Worm (Caenorhabditis elegans) whole organism, L3 larva: ENCODE results near the gene dim-1.

ENCODE experiments used
- R02D3.7 ChIP-seq: fragments of 150-350 bp; optimal IDR thresholded peaks from 2 replicates; lab custom pipeline; 2014; ENCODE audit warnings: missing biosample characterization, missing genetic modification characterization
- ZK546.5 ChIP-seq: sonication (generic microtip); optimal IDR thresholded peaks from 2 replicates; lab custom pipeline; 2017; ENCODE audit warnings: missing biosample characterization, missing genetic modification characterization
- aly-2 ChIP-seq: fragments of 150-350 bp; optimal IDR thresholded peaks from 2 replicates; lab custom pipeline; 2014; ENCODE audit warnings: missing biosample characterization, missing genetic modification characterization
- ama-1 ChIP-seq: fragments of 150-350 bp; optimal IDR thresholded peaks from 2 replicates; lab custom pipeline; 2018
- ceh-16 ChIP-seq: sonication (generic microtip); optimal IDR thresholded peaks from 2 replicates; lab custom pipeline; 2017; ENCODE audit warnings: missing biosample characterization, missing genetic modification characterization
- ceh-28 ChIP-seq: fragments of 150-350 bp; optimal IDR thresholded peaks from 2 replicates; lab custom pipeline; 2014; ENCODE audit warnings: missing biosample characterization, missing genetic modification reagents, missing genetic modification characterization
- ceh-82 ChIP-seq: fragments of 150-350 bp; optimal IDR thresholded peaks from 2 replicates; lab custom pipeline; 2014; ENCODE audit warnings: missing biosample characterization, missing genetic modification characterization
- ceh-9 ChIP-seq: sonication (generic microtip); optimal IDR thresholded peaks from 2 replicates; lab custom pipeline; 2018; ENCODE audit warnings: missing biosample characterization, missing genetic modification characterization
- daf-12 ChIP-seq: fragments of 150-350 bp; optimal IDR thresholded peaks from 2 replicates; lab custom pipeline; 2014; ENCODE audit warnings: missing biosample characterization, missing genetic modification reagents, missing genetic modification characterization
- egl-27 ChIP-seq: sonication (generic microtip); optimal IDR thresholded peaks from 4 replicates; lab custom pipeline; 2017; ENCODE audit warnings: missing biosample characterization, missing genetic modification reagents, missing genetic modification characterization
- egl-5 ChIP-seq: fragments of 150-350 bp; optimal IDR thresholded peaks from 2 replicates; lab custom pipeline; 2017; ENCODE audit warnings: missing biosample characterization, missing genetic modification reagents, missing genetic modification characterization, inconsistent platforms
- elt-1 ChIP-seq: fragments of 150-350 bp; optimal IDR thresholded peaks from 2 replicates; lab custom pipeline; 2014; ENCODE audit warnings: missing biosample characterization, missing genetic modification characterization
- elt-2 ChIP-seq: sonication (generic microtip); optimal IDR thresholded peaks from 2 replicates; lab custom pipeline; 2016; ENCODE audit warnings: missing genetic modification reagents, mild to moderate bottlenecking, missing genetic modification characterization, missing compliant biosample characterization
- elt-3 ChIP-seq, 3 experiments: fragments of 150-350 bp in 1 of 3; sonication (generic microtip) in 2 of 3; optimal IDR thresholded peaks; 2 replicates in 2 of 3; 4 replicates in 1 of 3; lab custom pipeline; 2014 to 2017; ENCODE audit warnings: missing biosample characterization in 3 of 3, missing genetic modification characterization in 3 of 3
- eor-1 ChIP-seq, 2 experiments: fragments of 150-350 bp; optimal IDR thresholded peaks; 2 replicates each; lab custom pipeline; 2014 to 2018; ENCODE audit warnings: missing biosample characterization in 2 of 2, missing genetic modification characterization in 2 of 2
- fkh-10 ChIP-seq: sonication (generic microtip); optimal IDR thresholded peaks from 2 replicates; lab custom pipeline; 2017; ENCODE audit warnings: missing biosample characterization, missing genetic modification reagents, missing genetic modification characterization
- fkh-2 ChIP-seq: fragments of 150-350 bp; optimal IDR thresholded peaks from 2 replicates; lab custom pipeline; 2014; ENCODE audit warnings: missing biosample characterization, missing genetic modification reagents, missing genetic modification characterization
- fos-1 ChIP-seq: fragments of 150-350 bp; optimal IDR thresholded peaks from 2 replicates; lab custom pipeline; 2014; ENCODE audit warnings: missing biosample characterization, missing genetic modification characterization
- hmg-11 ChIP-seq: sonication (generic microtip); optimal IDR thresholded peaks from 2 replicates; lab custom pipeline; 2016; ENCODE audit warnings: missing genetic modification characterization, missing compliant biosample characterization
- jun-1 ChIP-seq: fragments of 150-350 bp; optimal IDR thresholded peaks from 2 replicates; lab custom pipeline; 2014; ENCODE audit warnings: missing biosample characterization, missing genetic modification reagents, missing genetic modification characterization
- lin-15B ChIP-seq: fragments of 150-350 bp; optimal IDR thresholded peaks from 2 replicates; lab custom pipeline; 2014; ENCODE audit warnings: missing biosample characterization, missing genetic modification characterization
- lin-39 ChIP-seq: fragments of 150-350 bp; optimal IDR thresholded peaks from 2 replicates; lab custom pipeline; 2018; ENCODE audit warnings: missing biosample characterization, missing genetic modification reagents, missing genetic modification characterization
- lsy-12 ChIP-seq: sonication (generic microtip); optimal IDR thresholded peaks from 2 replicates; lab custom pipeline; 2016; ENCODE audit warnings: mild to moderate bottlenecking, missing genetic modification characterization, missing compliant biosample characterization
- mdl-1 ChIP-seq: fragments of 150-350 bp; optimal IDR thresholded peaks from 2 replicates; lab custom pipeline; 2014; ENCODE audit warnings: missing biosample characterization, missing genetic modification characterization
- mml-1 ChIP-seq: fragments of 150-350 bp; sonication (generic microtip); optimal IDR thresholded peaks from 3 replicates; lab custom pipeline; 2014; ENCODE audit warnings: missing biosample characterization, missing genetic modification characterization
- nfya-1 ChIP-seq: sonication (generic microtip); optimal IDR thresholded peaks from 2 replicates; lab custom pipeline; 2017; ENCODE audit warnings: missing genetic modification characterization, mild to moderate bottlenecking, missing compliant biosample characterization, antibody characterized with exemption, moderate library complexity; ENCODE audit not compliant: insufficient read depth
- nhr-11 ChIP-seq: fragments of 150-350 bp; optimal IDR thresholded peaks from 2 replicates; lab custom pipeline; 2014; ENCODE audit warnings: missing biosample characterization, missing genetic modification characterization
- nhr-12 ChIP-seq: fragments of 150-350 bp; optimal IDR thresholded peaks from 2 replicates; lab custom pipeline; 2014; ENCODE audit warnings: missing biosample characterization, missing genetic modification characterization
- nhr-23 ChIP-seq: fragments of 150-350 bp; optimal IDR thresholded peaks from 2 replicates; lab custom pipeline; 2014; ENCODE audit warnings: missing biosample characterization, missing genetic modification reagents, missing genetic modification characterization
- nhr-237 ChIP-seq: fragments of 150-350 bp; optimal IDR thresholded peaks from 2 replicates; lab custom pipeline; 2014; ENCODE audit warnings: missing biosample characterization, missing genetic modification characterization
- nhr-25 ChIP-seq: sonication (generic microtip); optimal IDR thresholded peaks from 2 replicates; lab custom pipeline; 2017; ENCODE audit warnings: missing biosample characterization, missing genetic modification characterization
- nhr-28 ChIP-seq: fragments of 150-350 bp; optimal IDR thresholded peaks from 2 replicates; lab custom pipeline; 2014; ENCODE audit warnings: missing biosample characterization, missing genetic modification characterization
- nhr-43 ChIP-seq: sonication (generic microtip); optimal IDR thresholded peaks from 2 replicates; lab custom pipeline; 2016; ENCODE audit warnings: mild to moderate bottlenecking, missing genetic modification characterization, missing compliant biosample characterization; ENCODE audit not compliant: poor library complexity, severe bottlenecking
- nhr-67 ChIP-seq: fragments of 150-350 bp; optimal IDR thresholded peaks from 2 replicates; lab custom pipeline; 2014; ENCODE audit warnings: missing biosample characterization, missing genetic modification characterization
- nhr-76 ChIP-seq: fragments of 150-350 bp; sonication (generic microtip); optimal IDR thresholded peaks from 5 replicates; lab custom pipeline; 2014; ENCODE audit warnings: missing biosample characterization, missing genetic modification characterization
- nhr-77 ChIP-seq: fragments of 150-350 bp; optimal IDR thresholded peaks from 2 replicates; lab custom pipeline; 2014; ENCODE audit warnings: missing biosample characterization, missing genetic modification characterization
- pha-4 ChIP-seq: fragments of 150-350 bp; optimal IDR thresholded peaks from 2 replicates; lab custom pipeline; 2014; ENCODE audit warnings: missing biosample characterization, missing genetic modification reagents, missing genetic modification characterization
- pqm-1 ChIP-seq: fragments of 150-350 bp; optimal IDR thresholded peaks from 2 replicates; lab custom pipeline; 2017; ENCODE audit warnings: missing biosample characterization, missing genetic modification characterization, inconsistent platforms
- sea-2 ChIP-seq: fragments of 150-350 bp; sonication (generic microtip); optimal IDR thresholded peaks from 4 replicates; lab custom pipeline; 2014; ENCODE audit warnings: missing biosample characterization, missing genetic modification reagents, missing genetic modification characterization
- skn-1 ChIP-seq: fragments of 150-350 bp; optimal IDR thresholded peaks from 2 replicates; lab custom pipeline; 2014; ENCODE audit warnings: missing biosample characterization, missing genetic modification characterization
- snpc-4 ChIP-seq: fragments of 150-350 bp; optimal IDR thresholded peaks from 2 replicates; lab custom pipeline; 2014; ENCODE audit warnings: missing biosample characterization, missing genetic modification characterization
- tbx-2 ChIP-seq: sonication (generic microtip); optimal IDR thresholded peaks from 2 replicates; lab custom pipeline; 2016; ENCODE audit warnings: mild to moderate bottlenecking, missing genetic modification characterization, missing compliant biosample characterization
- unc-39 ChIP-seq: sonication (generic microtip); optimal IDR thresholded peaks from 4 replicates; lab custom pipeline; 2017; ENCODE audit warnings: missing biosample characterization, missing genetic modification characterization
- unc-62 ChIP-seq: fragments of 150-350 bp; sonication (generic microtip); optimal IDR thresholded peaks from 4 replicates; lab custom pipeline; 2014; ENCODE audit warnings: missing biosample characterization, missing genetic modification reagents, missing genetic modification characterization
- zag-1 ChIP-seq: fragments of 150-350 bp; optimal IDR thresholded peaks from 2 replicates; lab custom pipeline; 2014; ENCODE audit warnings: missing biosample characterization, missing genetic modification characterization
- ztf-11 ChIP-seq: fragments of 150-350 bp; optimal IDR thresholded peaks from 2 replicates; lab custom pipeline; 2014; ENCODE audit warnings: missing biosample characterization, missing genetic modification characterization
- ztf-4 ChIP-seq: fragments of 150-350 bp; optimal IDR thresholded peaks from 2 replicates; lab custom pipeline; 2014; ENCODE audit warnings: missing biosample characterization, missing genetic modification characterization

dim-1 gene

ce11 chrX:8083919-8084318, 25.9 kb upstream of the dim-1 start, which contains the start of gene K07E3.4:
TSS of gene K07E3.4 (minus strand) at chrX:8084018.
- TF ChIP-seq nhr-76 (tag; lab: Kevin White, UChicago) = peak; percentile 14
- TF ChIP-seq elt-1 (tag; lab: Kevin White, UChicago) = peak; percentile 85
- no peak for TF ChIP-seq fkh-10 (GFP tag; lab: Kevin White, UChicago)
- no peak for TF ChIP-seq lsy-12 (tag; lab: Kevin White, UChicago)
- no peak for TF ChIP-seq nhr-77
- no peak for TF ChIP-seq eor-1 (tag; optimal IDR thresholded peaks at IDR 0.05; lab: Kevin White, UChicago)
- TF ChIP-seq zag-1 (tag; lab: Kevin White, UChicago) = no peak
- peak; percentile 78 for TF ChIP-seq elt-2 (tag; lab: Kevin White, UChicago)
- TF ChIP-seq ceh-28 = peak; percentile 77
- TF ChIP-seq ceh-9 (tag; lab: Kevin White, UChicago) = no peak
- TF ChIP-seq ztf-4 = no peak
- TF ChIP-seq ztf-11 = no peak
- TF ChIP-seq egl-27 (tag; lab: Kevin White, UChicago) = no peak
- TF ChIP-seq unc-62 (GFP tag; lab: Kevin White, UChicago) = no peak
- no peak for TF ChIP-seq R02D3.7 (tag; lab: Kevin White, UChicago)
- peak in 1 of 3 experiments; percentile 62 for TF ChIP-seq elt-3 (tag; optimal IDR thresholded peaks at IDR 0.05; lab: Kevin White, UChicago)
- no peak for TF ChIP-seq aly-2 (tag; lab: Kevin White, UChicago)
- no peak for TF ChIP-seq sea-2 (GFP tag; lab: Kevin White, UChicago)
- peak; percentile 78 for TF ChIP-seq nhr-43
- no peak for TF ChIP-seq nhr-237
- TF ChIP-seq fos-1 (tag; lab: Kevin White, UChicago) = no peak
- no peak for TF ChIP-seq fkh-2
- no peak for TF ChIP-seq ama-1 (lab: Kevin White, UChicago)
- no peak for TF ChIP-seq egl-5 (tag; lab: Kevin White, UChicago)
- no peak for TF ChIP-seq tbx-2
- TF ChIP-seq nhr-12 (tag; lab: Kevin White, UChicago) = no peak
- TF ChIP-seq lin-15B (tag; lab: Kevin White, UChicago) = no peak
- no peak for TF ChIP-seq nhr-11 (tag; lab: Kevin White, UChicago)
- no peak for TF ChIP-seq ZK546.5 (tag; lab: Kevin White, UChicago)
- TF ChIP-seq snpc-4 (tag; lab: Kevin White, UChicago) = peak; percentile 12
- no peak for TF ChIP-seq mml-1
- TF ChIP-seq mdl-1 (tag; lab: Kevin White, UChicago) = peak; percentile 88
- TF ChIP-seq ceh-82 (tag; lab: Kevin White, UChicago) = no peak
- peak; percentile 53 for TF ChIP-seq jun-1 (tag; lab: Kevin White, UChicago)
- TF ChIP-seq nhr-67 (tag; lab: Kevin White, UChicago) = no peak
- TF ChIP-seq unc-39 (tag; lab: Kevin White, UChicago) = no peak
- TF ChIP-seq hmg-11 (tag; lab: Kevin White, UChicago) = no peak
- TF ChIP-seq skn-1 (tag; lab: Kevin White, UChicago) = no peak
- no peak for TF ChIP-seq nhr-28 (tag; lab: Kevin White, UChicago)
- TF ChIP-seq pqm-1 = peak; percentile 71
- TF ChIP-seq nhr-25 = peak; percentile 82
- no peak for TF ChIP-seq lin-39
- TF ChIP-seq pha-4 (tag; lab: Kevin White, UChicago) = no peak
- peak; percentile 67 for TF ChIP-seq nhr-23 (tag; lab: Kevin White, UChicago)
- no peak for TF ChIP-seq daf-12 (tag; lab: Kevin White, UChicago)
- TF ChIP-seq nfya-1 (tag; lab: Kevin White, UChicago) = peak; percentile 43
- no peak for TF ChIP-seq ceh-16 (tag; lab: Kevin White, UChicago)
